Worm (Caenorhabditis elegans): Measurements from ENCODE around the gene str-165.

DNA sequence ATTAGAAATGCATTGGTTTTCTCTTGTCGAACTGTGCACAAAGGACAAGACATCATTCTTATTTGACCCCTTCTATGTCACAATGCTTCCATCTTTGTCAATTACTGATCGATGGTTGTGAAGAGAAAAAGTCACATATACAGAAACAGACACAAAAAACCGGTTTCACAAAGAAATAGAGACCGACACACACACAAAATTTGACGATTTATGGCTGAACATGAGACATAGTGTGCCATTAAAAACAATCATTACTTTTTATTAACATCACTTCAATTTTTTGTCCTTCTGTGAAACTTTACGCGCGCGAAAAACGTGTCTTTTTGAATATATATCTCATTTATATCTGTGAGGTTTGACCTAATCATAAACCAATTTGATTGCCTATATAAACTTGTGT lies 40.4 kb upstream of the str-165 start:
- TF ChIP-seq R02D3.7 (tag; optimal IDR thresholded peaks at IDR 0.05) (no peak), lin-39 (tag; optimal IDR thresholded peaks at IDR 0.05) (no peak)

All from whole organism, L2 larva.